Worm (Caenorhabditis elegans) whole organism, L3 larva: Measurements from ENCODE around the gene C01F1.5.

Experiments used
- nhr-23 ChIP-seq: fragments of 150-350 bp; optimal IDR thresholded peaks from 2 replicates; lab custom pipeline; 2014; ENCODE audit warnings: missing biosample characterization, missing genetic modification reagents, missing genetic modification characterization
- nhr-76 ChIP-seq: fragments of 150-350 bp; sonication (generic microtip); optimal IDR thresholded peaks from 5 replicates; lab custom pipeline; 2014; ENCODE audit warnings: missing biosample characterization, missing genetic modification characterization
- pha-4 ChIP-seq: fragments of 150-350 bp; optimal IDR thresholded peaks from 2 replicates; lab custom pipeline; 2014; ENCODE audit warnings: missing biosample characterization, missing genetic modification reagents, missing genetic modification characterization

DNA sequence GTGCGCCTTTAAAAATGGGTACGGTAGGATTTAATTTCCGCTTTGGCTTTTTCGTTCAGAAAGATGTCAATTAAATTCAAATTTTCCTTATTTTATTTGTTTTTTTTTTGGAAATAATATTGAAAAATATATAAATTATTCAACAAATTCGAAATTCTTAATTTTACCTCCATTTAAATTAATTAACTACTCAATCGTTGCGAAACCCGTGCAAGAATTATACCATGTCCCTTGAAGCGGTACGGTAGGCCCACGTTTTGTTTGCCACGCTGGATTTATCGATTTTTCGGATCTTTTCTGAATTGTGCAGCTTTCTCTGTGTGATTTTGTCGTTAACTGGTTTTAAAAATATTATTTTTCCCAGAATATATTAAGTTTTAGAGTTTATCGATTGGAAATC lies 38.8 kb upstream of the C01F1.5 start, which contains the start of gene Y52E8A.2:
- TF ChIP-seq pha-4 (tag; lab: Kevin White, UChicago) (no peak), nhr-76 (no peak), nhr-23 (tag; lab: Kevin White, UChicago) (no peak)
